Fruit fly (Drosophila melanogaster): ENCODE data around the gene CG11927.

DNA sequence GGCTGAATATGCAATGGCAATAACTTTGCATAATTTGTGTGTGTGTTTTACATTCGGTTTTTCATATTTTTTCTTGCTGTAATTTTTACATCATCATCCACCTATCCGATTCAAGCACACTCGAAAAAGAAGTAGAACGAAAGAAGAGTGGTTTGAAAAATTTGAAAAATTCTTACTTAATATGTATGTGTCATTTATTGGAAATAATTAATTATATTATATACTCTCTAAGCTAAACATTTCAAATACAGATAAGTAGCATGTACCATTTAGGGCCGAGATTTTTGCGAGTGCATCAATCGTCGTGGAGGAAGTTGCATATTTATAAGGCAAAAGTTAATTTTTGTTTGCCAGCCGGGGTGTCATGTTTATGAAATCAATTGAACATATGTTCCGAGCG lies 41.5 kb upstream of the CG11927 start:
- TF ChIP-seq CG13204 (GFP tag; optimal IDR thresholded peaks at IDR 0.05) (no peak), CG4496 (GFP tag; IDR thresholded peaks at IDR 0.05) (no peak), CG15710 (tag; optimal IDR thresholded peaks at IDR 0.05) (no peak), Pif1B (GFP tag; optimal IDR thresholded peaks at IDR 0.05) (no peak), rn (GFP tag; IDR thresholded peaks at IDR 0.05) (no peak), CG8301 (tag; optimal IDR thresholded peaks at IDR 0.05) (no peak), gl (tag; optimal IDR thresholded peaks at IDR 0.05) (no peak), CG32121 (GFP tag; IDR thresholded peaks at IDR 0.05) (no peak), CG14655 (GFP tag; optimal IDR thresholded peaks at IDR 0.05) (no peak), EcR (GFP tag; optimal IDR thresholded peaks at IDR 0.05) (no peak), Snoo (tag; optimal IDR thresholded peaks at IDR 0.05) (no peak), fd96Ca (GFP tag; IDR thresholded peaks at IDR 0.05) (no peak), CG12605 (GFP tag; IDR thresholded peaks at IDR 0.05) (no peak)

Data from whole organism, pupa.